Worm (Caenorhabditis elegans) whole organism, young adult: ENCODE measurements around the gene fzr-1.

Experiments
- F52B5.7 ChIP-seq: sonication (generic microtip); optimal IDR thresholded peaks from 2 replicates; lab custom pipeline; 2016; ENCODE audit warnings: mild to moderate bottlenecking, missing genetic modification characterization, missing compliant biosample characterization
- Y53G8AR.9 ChIP-seq: fragments of 200-800 bp; sonication (Bioruptor generic); conservative IDR thresholded peaks from 2 replicates; pipeline ENCODE4 v1.3.6; 2022; ENCODE audit warnings: missing genetic modification reagents, missing genetic modification characterization, missing compliant biosample characterization
- bed-2 ChIP-seq: fragments of 200-800 bp; sonication (Bioruptor generic); IDR thresholded peaks from 2 replicates; pipeline ENCODE4 v1.3.6; 2022; ENCODE audit warnings: missing genetic modification reagents, missing genetic modification characterization, missing compliant biosample characterization
- ets-4 ChIP-seq: fragments of 200-800 bp; sonication (Bioruptor generic); optimal IDR thresholded peaks from 2 replicates; lab custom pipeline; 2018; ENCODE audit warnings: mild to moderate bottlenecking, missing genetic modification characterization, missing compliant biosample characterization
- pha-4 ChIP-seq: fragments of 150-350 bp; sonication (generic microtip); optimal IDR thresholded peaks from 2 replicates; lab custom pipeline; 2014; ENCODE audit warnings: missing biosample characterization, missing genetic modification reagents, missing genetic modification characterization
- sptf-2 ChIP-seq: fragments of 200-800 bp; sonication (Bioruptor generic); optimal IDR thresholded peaks from 2 replicates; lab custom pipeline; 2018; ENCODE audit warnings: mild to moderate bottlenecking, missing genetic modification characterization, missing compliant biosample characterization
- unc-62 ChIP-seq: fragments of 150-350 bp; optimal IDR thresholded peaks from 2 replicates; lab custom pipeline; 2014; ENCODE audit warnings: missing biosample characterization, missing genetic modification reagents, missing genetic modification characterization
- zim-3 ChIP-seq: sonication (generic microtip); optimal IDR thresholded peaks from 2 replicates; lab custom pipeline; 2017; ENCODE audit warnings: mild to moderate bottlenecking, missing genetic modification characterization, moderate library complexity, missing compliant biosample characterization
- ztf-28 ChIP-seq: fragments of 200-800 bp; sonication (Bioruptor generic); IDR thresholded peaks from 2 replicates; pipeline ENCODE4 v1.3.6; 2022; ENCODE audit warnings: missing genetic modification reagents, missing genetic modification characterization, missing compliant biosample characterization
- ztf-6 ChIP-seq: fragments of 200-800 bp; sonication (Bioruptor generic); IDR thresholded peaks from 2 replicates; pipeline ENCODE4 v1.3.6; 2022; ENCODE audit warnings: missing genetic modification reagents, missing genetic modification characterization, missing compliant biosample characterization

DNA sequence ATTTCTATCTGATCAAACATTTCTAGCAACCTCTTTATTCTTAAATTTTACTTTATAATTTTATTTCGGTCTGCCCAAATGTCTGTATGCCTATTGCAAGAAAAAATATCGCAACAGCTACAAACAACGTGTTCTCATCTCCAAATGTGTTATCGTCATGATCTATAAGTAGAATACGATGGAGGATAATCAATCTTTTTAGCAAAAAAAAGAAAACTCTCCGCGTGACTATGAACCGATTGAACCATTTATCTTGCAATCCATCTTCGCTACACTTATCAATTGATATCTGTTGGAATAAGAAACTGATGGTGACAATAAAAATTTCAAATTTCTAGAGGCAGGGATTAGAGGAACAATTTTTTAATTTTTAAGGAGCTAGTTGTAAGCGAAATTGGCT lies 38.3 kb downstream of the fzr-1 start:
- TF ChIP-seq ets-4 (GFP tag; lab: Kevin White, UChicago) (no peak), ztf-6 (GFP tag; lab: Robert Waterston, UW) (no peak), unc-62 (GFP tag; lab: Kevin White, UChicago) (no peak), zim-3 (tag; lab: Kevin White, UChicago) (no peak), pha-4 (tag; lab: Kevin White, UChicago) (no peak), ztf-28 (no peak), Y53G8AR.9 (GFP tag; lab: Robert Waterston, UW) (no peak), F52B5.7 (no peak), sptf-2 (GFP tag; lab: Kevin White, UChicago) (no peak), bed-2 (GFP tag; lab: Robert Waterston, UW) (no peak)
